Fruit fly (Drosophila melanogaster) whole organism, pupa: ENCODE measurements around the gene Hexo2.

Experiments
- CG10348 ChIP-seq: fragments of 200-800 bp; sonication (Bioruptor generic); IDR thresholded peaks from 2 replicates; pipeline ENCODE4 v1.3.6; 2022; ENCODE audit warnings: missing biosample characterization, missing genetic modification characterization
- CG12605 ChIP-seq: fragments of 200-800 bp; sonication (Bioruptor generic); IDR thresholded peaks from 2 replicates; pipeline ENCODE4 v1.3.6; 2022; ENCODE audit warnings: missing biosample characterization, missing genetic modification characterization
- CG13204 ChIP-seq: fragments of 200-800 bp; sonication (Bioruptor generic); optimal IDR thresholded peaks from 2 replicates; lab custom pipeline; 2018; ENCODE audit warnings: missing biosample characterization, mild to moderate bottlenecking, missing genetic modification characterization, moderate library complexity
- CG14655 ChIP-seq: fragments of 200-800 bp; sonication (Bioruptor generic); optimal IDR thresholded peaks from 3 replicates; lab custom pipeline; 2017; ENCODE audit warnings: mild to moderate bottlenecking, missing biosample characterization, missing genetic modification reagents, missing genetic modification characterization
- CG15710 ChIP-seq: fragments of 200-800 bp; sonication (Bioruptor generic); optimal IDR thresholded peaks from 2 replicates; lab custom pipeline; 2018; ENCODE audit warnings: missing biosample characterization, mild to moderate bottlenecking, missing genetic modification characterization, moderate library complexity
- CG17806 ChIP-seq: fragments of 200-800 bp; sonication (Bioruptor generic); optimal IDR thresholded peaks from 2 replicates; lab custom pipeline; 2018; ENCODE audit warnings: missing biosample characterization, mild to moderate bottlenecking, missing genetic modification characterization, moderate library complexity
- CG32121 ChIP-seq: fragments of 200-800 bp; sonication (Bioruptor generic); IDR thresholded peaks from 2 replicates; pipeline ENCODE4 v1.3.6; 2022; ENCODE audit warnings: missing biosample characterization, missing genetic modification characterization
- CG34367 ChIP-seq: fragments of 200-800 bp; sonication (Bioruptor generic); optimal IDR thresholded peaks from 2 replicates; lab custom pipeline; 2018; ENCODE audit warnings: missing biosample characterization, mild to moderate bottlenecking, missing genetic modification characterization
- CG4496 ChIP-seq: fragments of 200-800 bp; sonication (Bioruptor generic); IDR thresholded peaks from 3 replicates; pipeline ENCODE4 v1.3.6; 2022; ENCODE audit warnings: missing biosample characterization, missing genetic modification characterization
- CG8159 ChIP-seq: fragments of 200-800 bp; sonication (Bioruptor generic); optimal IDR thresholded peaks from 3 replicates; lab custom pipeline; 2018; ENCODE audit warnings: missing biosample characterization, mild to moderate bottlenecking, missing genetic modification characterization, moderate library complexity
- CG8301 ChIP-seq: fragments of 200-800 bp; sonication (Bioruptor generic); optimal IDR thresholded peaks from 2 replicates; lab custom pipeline; 2018; ENCODE audit warnings: missing biosample characterization, mild to moderate bottlenecking, missing genetic modification characterization
- CG9948 ChIP-seq: fragments of 200-800 bp; sonication (Bioruptor generic); optimal IDR thresholded peaks from 2 replicates; lab custom pipeline; 2018; ENCODE audit warnings: missing biosample characterization, mild to moderate bottlenecking, missing genetic modification characterization, moderate library complexity
- D1 ChIP-seq: fragments of 200-800 bp; sonication (Bioruptor generic); optimal IDR thresholded peaks from 2 replicates; lab custom pipeline; 2018; ENCODE audit warnings: missing biosample characterization, mild to moderate bottlenecking, missing genetic modification characterization, moderate library complexity
- EcR ChIP-seq: fragments of 200-800 bp; sonication (Bioruptor generic); optimal IDR thresholded peaks from 3 replicates; lab custom pipeline; 2019; ENCODE audit warnings: missing biosample characterization, missing genetic modification characterization, mild to moderate bottlenecking, moderate library complexity, missing genetic modification reagents
- Ets98B ChIP-seq: fragments of 200-800 bp; sonication (Bioruptor generic); IDR thresholded peaks from 2 replicates; pipeline ENCODE4 v1.3.6; 2022; ENCODE audit warnings: missing biosample characterization, missing genetic modification characterization
- Pif1A ChIP-seq: fragments of 200-800 bp; sonication (Bioruptor generic); optimal IDR thresholded peaks from 3 replicates; lab custom pipeline; 2016; ENCODE audit warnings: missing biosample characterization, missing genetic modification characterization
- Pif1B ChIP-seq: fragments of 200-800 bp; sonication (Bioruptor generic); optimal IDR thresholded peaks from 3 replicates; lab custom pipeline; 2016; ENCODE audit warnings: missing biosample characterization, missing genetic modification characterization
- Snoo ChIP-seq: fragments of 200-800 bp; sonication (Bioruptor generic); optimal IDR thresholded peaks from 3 replicates; lab custom pipeline; 2017; ENCODE audit warnings: missing biosample characterization, mild to moderate bottlenecking, missing genetic modification characterization, inconsistent platforms
- fd96Ca ChIP-seq: fragments of 200-800 bp; sonication (Bioruptor generic); IDR thresholded peaks from 3 replicates; pipeline ENCODE4 v1.3.6; 2022; ENCODE audit warnings: missing biosample characterization, missing genetic modification characterization
- gl ChIP-seq: fragments of 200-800 bp; sonication (Bioruptor generic); optimal IDR thresholded peaks from 2 replicates; lab custom pipeline; 2018; ENCODE audit warnings: missing biosample characterization, mild to moderate bottlenecking, missing genetic modification characterization
- rn ChIP-seq: fragments of 200-800 bp; sonication (Bioruptor generic); IDR thresholded peaks from 2 replicates; pipeline ENCODE4 v1.3.6; 2022; ENCODE audit warnings: missing biosample characterization, missing genetic modification characterization

Hexo2 gene

DNA sequence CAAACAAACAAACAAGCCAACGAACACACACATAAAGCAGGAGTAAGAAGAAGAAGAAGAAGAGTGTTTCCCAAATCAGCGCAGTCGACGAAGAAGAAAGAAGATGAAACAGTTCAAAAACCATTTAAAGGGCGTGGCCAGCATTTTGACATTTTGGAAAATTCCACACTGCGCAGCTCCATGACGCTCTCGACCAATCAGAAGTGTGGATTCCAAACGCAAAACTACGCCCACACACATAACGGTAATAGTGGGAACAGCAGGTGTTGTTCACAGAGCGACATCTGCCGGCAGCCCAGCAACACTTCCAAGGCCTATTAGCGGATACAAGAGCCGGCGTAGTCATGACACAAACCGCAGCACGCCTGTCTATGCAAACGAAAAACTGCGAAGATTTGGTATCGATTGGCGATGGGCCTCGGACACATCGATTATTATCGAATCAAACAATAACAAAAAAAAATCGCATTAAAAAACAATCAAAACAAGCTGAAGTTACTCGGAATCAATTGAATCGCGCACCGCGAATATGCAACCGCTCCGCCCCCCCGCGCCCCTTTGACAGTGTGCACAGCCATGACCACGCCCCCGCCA is 32.7 kb upstream of the Hexo2 start, which contains the start of gene Rubicon:
Rubicon (plus strand) TSS at position 433 of the 594 bp plus-strand sequence.
- TF ChIP-seq D1: no peak
- TF ChIP-seq rn (GFP tag; lab: Robert Waterston, UW): peak; percentile 72
- TF ChIP-seq gl (tag; lab: Kevin White, UChicago): peak; percentile 84
- no peak for TF ChIP-seq CG10348 (GFP tag; lab: Robert Waterston, UW)
- no peak for TF ChIP-seq Pif1B
- TF ChIP-seq CG32121 (GFP tag; lab: Robert Waterston, UW): peak; percentile 84
- TF ChIP-seq Snoo (tag; lab: Kevin White, UChicago): peak; percentile 26
- TF ChIP-seq CG8159 (tag; lab: Kevin White, UChicago): peak; percentile 57
- TF ChIP-seq Ets98B (GFP tag; lab: Robert Waterston, UW): peak; percentile 71
- peak; percentile 13 for TF ChIP-seq EcR (GFP tag; lab: Kevin White, UChicago)
- TF ChIP-seq Pif1A (GFP tag; lab: Kevin White, UChicago): no peak
- TF ChIP-seq CG17806: peak; percentile 44
- TF ChIP-seq CG12605 (GFP tag; lab: Robert Waterston, UW): peak; percentile 90
- peak; percentile 50 for TF ChIP-seq CG8301 (tag; lab: Kevin White, UChicago)
- TF ChIP-seq fd96Ca (GFP tag; lab: Robert Waterston, UW): peak; percentile 81
- peak; percentile 88 for TF ChIP-seq CG4496
- peak; percentile 53 for TF ChIP-seq CG9948
- peak; percentile 73 for TF ChIP-seq CG34367 (tag; lab: Kevin White, UChicago)
- peak; percentile 72 for TF ChIP-seq CG14655 (GFP tag; lab: Kevin White, UChicago)
- peak; percentile 50 for TF ChIP-seq CG13204 (GFP tag; lab: Kevin White, UChicago)
- TF ChIP-seq CG15710: peak; percentile 62

DNA sequence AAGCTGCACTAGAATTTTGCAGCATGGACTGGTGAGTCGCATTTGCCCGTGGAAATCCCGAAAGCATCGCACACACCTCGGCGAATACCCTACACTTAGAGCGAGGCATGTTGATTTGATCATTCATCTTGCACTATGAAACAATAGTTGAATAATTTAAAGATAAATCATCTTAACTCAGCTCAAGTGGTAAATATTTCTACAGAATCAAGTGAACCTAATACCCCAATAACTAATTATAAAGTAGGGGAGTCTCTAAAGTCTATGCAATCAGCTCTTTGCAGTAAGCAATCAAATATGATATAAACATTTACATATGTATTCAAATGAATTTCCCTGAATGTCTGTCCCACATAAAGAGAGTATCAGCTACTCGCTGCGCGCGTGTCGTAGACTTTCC is 32.0 kb upstream of the Hexo2 start:
- peak; percentile 57 for TF ChIP-seq Ets98B (GFP tag; lab: Robert Waterston, UW)
- no peak for TF ChIP-seq CG34367 (tag; lab: Kevin White, UChicago)
- peak; percentile 34 for TF ChIP-seq CG8159 (tag; lab: Kevin White, UChicago)
- TF ChIP-seq fd96Ca (GFP tag; lab: Robert Waterston, UW): no peak
- peak; percentile 31 for TF ChIP-seq CG8301 (tag; lab: Kevin White, UChicago)
- TF ChIP-seq CG4496: peak; percentile 58
- no peak for TF ChIP-seq gl (tag; lab: Kevin White, UChicago)
- TF ChIP-seq CG15710: no peak
- TF ChIP-seq CG17806: peak; percentile 4
- TF ChIP-seq CG12605 (GFP tag; lab: Robert Waterston, UW): no peak
- TF ChIP-seq CG14655 (GFP tag; lab: Kevin White, UChicago): no peak
- TF ChIP-seq Pif1A (GFP tag; lab: Kevin White, UChicago): peak; percentile 89
- peak; percentile 85 for TF ChIP-seq Snoo (tag; lab: Kevin White, UChicago)
- no peak for TF ChIP-seq EcR (GFP tag; lab: Kevin White, UChicago)
- TF ChIP-seq CG9948: no peak
- TF ChIP-seq CG10348 (GFP tag; lab: Robert Waterston, UW): no peak; the same call in 1 of the 2 replicates
- peak; percentile 85 for TF ChIP-seq Pif1B
- TF ChIP-seq rn (GFP tag; lab: Robert Waterston, UW): no peak
- TF ChIP-seq CG13204 (GFP tag; lab: Kevin White, UChicago): no peak
- no peak for TF ChIP-seq D1
- peak; percentile 88 for TF ChIP-seq CG32121 (GFP tag; lab: Robert Waterston, UW)

- TF ChIP-seq Snoo (tag; lab: Kevin White, UChicago) (peak; percentile 94), CG9948 (peak; percentile 93), D1 (peak; percentile 72), Pif1B (peak; percentile 94), CG17806 (peak; percentile 93), CG10348 (GFP tag; lab: Robert Waterston, UW) (peak; percentile 58; the same call in 1 of the 2 replicates), rn (GFP tag; lab: Robert Waterston, UW) (peak; percentile 81), CG12605 (GFP tag; lab: Robert Waterston, UW) (peak; percentile 92), Pif1A (GFP tag; lab: Kevin White, UChicago) (peak; percentile 95), EcR (GFP tag; lab: Kevin White, UChicago) (peak; percentile 33), CG8159 (tag; lab: Kevin White, UChicago) (peak; percentile 95), CG34367 (tag; lab: Kevin White, UChicago) (peak; percentile 96), CG8301 (tag; lab: Kevin White, UChicago) (peak; percentile 95), fd96Ca (GFP tag; lab: Robert Waterston, UW) (peak; percentile 97), CG32121 (GFP tag; lab: Robert Waterston, UW) (peak; percentile 93), CG15710 (peak; percentile 96), CG4496 (peak; percentile 95), CG13204 (GFP tag; lab: Kevin White, UChicago) (peak; percentile 84), CG14655 (GFP tag; lab: Kevin White, UChicago) (peak; percentile 96), gl (tag; lab: Kevin White, UChicago) (peak; percentile 94), Ets98B (GFP tag; lab: Robert Waterston, UW) (peak; percentile 95)
- TF ChIP-seq, all 21 proteins: peak for 21
Measured at dm6 chrX:8681189-8681821, 28.1 kb upstream of the Hexo2 start, which contains the start of gene CAH3. Gene CAH3, plus strand, starts transcription at chrX:8681252.

DNA sequence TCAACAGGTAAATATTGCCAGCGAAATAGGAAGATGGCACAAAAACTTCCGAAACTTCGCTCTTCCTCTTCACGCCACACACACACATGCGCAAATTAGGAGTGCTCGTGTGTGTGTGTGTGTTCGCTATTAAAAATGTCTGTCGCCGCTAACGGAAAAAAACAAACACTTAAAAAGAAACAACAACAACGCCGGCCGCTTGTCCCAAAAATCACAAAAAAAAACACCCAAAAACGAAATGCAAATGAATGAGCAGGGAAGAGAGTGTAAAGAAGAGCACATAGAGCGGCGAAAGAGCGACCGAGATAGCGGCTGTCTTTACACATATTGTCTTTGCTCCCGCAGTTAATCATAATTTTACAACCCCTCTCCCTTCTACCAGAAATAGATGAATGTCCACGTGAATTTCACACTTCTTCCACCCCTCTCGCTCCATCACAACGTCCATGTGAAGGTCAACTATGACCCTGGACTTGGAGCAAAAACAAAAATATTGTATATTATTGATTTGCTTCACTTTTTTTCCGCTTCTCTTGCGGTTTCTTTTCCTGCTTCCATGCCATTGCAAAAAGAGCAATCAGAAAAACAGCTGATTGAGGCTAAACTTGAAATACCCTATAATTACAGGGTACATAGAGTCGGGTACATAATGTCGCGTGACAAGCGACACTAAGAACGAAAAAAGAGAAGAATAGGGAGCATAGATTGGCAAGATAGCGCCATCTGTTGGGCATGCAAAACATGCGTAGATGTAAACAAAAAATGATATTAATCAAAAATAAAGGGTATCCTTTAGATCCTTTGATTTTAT is 27.4 kb upstream of the Hexo2 start:
- TF ChIP-seq CG32121 (GFP tag; lab: Robert Waterston, UW): peak; percentile 51
- no peak for TF ChIP-seq CG13204 (GFP tag; lab: Kevin White, UChicago)
- peak; percentile 27; the same call in 1 of the 2 replicates for TF ChIP-seq Ets98B (GFP tag; lab: Robert Waterston, UW)
- TF ChIP-seq CG4496: peak; percentile 37; the same call in 1 of the 3 replicates
- peak; percentile 26; the same call in 1 of the 2 replicates for TF ChIP-seq CG12605 (GFP tag; lab: Robert Waterston, UW)
